Worm (Caenorhabditis elegans) whole organism, L4 larva: ENCODE data around the gene prp-9.

ENCODE experiments used
- F37D6.2 ChIP-seq: sonication (generic microtip); optimal IDR thresholded peaks from 2 replicates; lab custom pipeline; 2016; ENCODE audit warnings: mild to moderate bottlenecking, missing genetic modification characterization, missing compliant biosample characterization
- ZK337.2 ChIP-seq: fragments of 200-800 bp; sonication (Bioruptor generic); IDR thresholded peaks from 2 replicates; pipeline ENCODE4 v1.3.6; 2022; ENCODE audit warnings: missing genetic modification reagents, missing genetic modification characterization, missing compliant biosample characterization
- ZK546.5 ChIP-seq, 2 experiments: sonication (generic microtip); optimal IDR thresholded peaks; 2 replicates each; lab custom pipeline; 2017; ENCODE audit warnings: missing biosample characterization in 2 of 2, missing genetic modification characterization in 2 of 2
- aha-1 ChIP-seq: fragments of 150-350 bp; peaks from one replicate; lab custom pipeline; 2014; ENCODE audit warnings: missing biosample characterization, missing genetic modification characterization
- aly-2 ChIP-seq: sonication (generic microtip); optimal IDR thresholded peaks from 2 replicates; lab custom pipeline; 2018; ENCODE audit warnings: missing biosample characterization, missing genetic modification characterization
- arid-1 ChIP-seq: fragments of 200-800 bp; sonication (Bioruptor generic); conservative IDR thresholded peaks from 2 replicates; pipeline ENCODE4 v1.3.6; 2022; ENCODE audit warnings: missing genetic modification reagents, missing genetic modification characterization, missing compliant biosample characterization
- ceh-28 ChIP-seq: fragments of 150-350 bp; optimal IDR thresholded peaks from 2 replicates; lab custom pipeline; 2014; ENCODE audit warnings: missing biosample characterization, missing genetic modification reagents, missing genetic modification characterization
- ceh-44 ChIP-seq: fragments of 200-800 bp; sonication (Bioruptor generic); IDR thresholded peaks from 2 replicates; pipeline ENCODE4 v1.3.6; 2022; ENCODE audit warnings: missing genetic modification reagents, missing genetic modification characterization, missing compliant biosample characterization
- ctbp-1 ChIP-seq: fragments of 200-800 bp; sonication (Bioruptor generic); IDR thresholded peaks from 2 replicates; pipeline ENCODE4 v1.3.6; 2022; ENCODE audit warnings: missing genetic modification reagents, missing genetic modification characterization, missing compliant biosample characterization
- daf-16 ChIP-seq, 3 experiments: sonication (generic microtip); optimal IDR thresholded peaks; 2 replicates each; lab custom pipeline; 2016 to 2017; ENCODE audit warnings: missing genetic modification characterization in 3 of 3, missing genetic modification reagents in 3 of 3, mild to moderate bottlenecking in 2 of 3, missing compliant biosample characterization in 2 of 3, missing biosample characterization in 1 of 3, moderate library complexity in 1 of 3
- dmd-6 ChIP-seq: fragments of 200-800 bp; sonication (Bioruptor generic); IDR thresholded peaks from 2 replicates; pipeline ENCODE4 v1.3.6; 2022; ENCODE audit warnings: missing genetic modification reagents, missing genetic modification characterization, missing compliant biosample characterization
- dmd-8 ChIP-seq: fragments of 200-800 bp; sonication (Bioruptor generic); IDR thresholded peaks from 2 replicates; pipeline ENCODE4 v1.3.6; 2022; ENCODE audit warnings: missing genetic modification characterization, missing compliant biosample characterization
- dpl-1 ChIP-seq: fragments of 150-350 bp; optimal IDR thresholded peaks from 2 replicates; lab custom pipeline; 2014; ENCODE audit warnings: missing biosample characterization, missing genetic modification reagents, missing genetic modification characterization
- duxl-1 ChIP-seq: sonication (generic microtip); optimal IDR thresholded peaks from 2 replicates; lab custom pipeline; 2016; ENCODE audit warnings: mild to moderate bottlenecking, missing genetic modification characterization, moderate library complexity, missing compliant biosample characterization; ENCODE audit not compliant: poor library complexity
- dve-1 ChIP-seq: sonication (generic microtip); optimal IDR thresholded peaks from 2 replicates; lab custom pipeline; 2017; ENCODE audit warnings: antibody characterized with exemption, mild to moderate bottlenecking, missing genetic modification characterization, missing compliant biosample characterization; ENCODE audit not compliant: insufficient read depth
- egl-27 ChIP-seq: sonication (generic microtip); optimal IDR thresholded peaks from 3 replicates; lab custom pipeline; 2017; ENCODE audit warnings: missing biosample characterization, missing genetic modification reagents, missing genetic modification characterization
- egl-43 ChIP-seq: fragments of 200-800 bp; sonication (Bioruptor generic); IDR thresholded peaks from 2 replicates; pipeline ENCODE4 v1.3.6; 2022; ENCODE audit warnings: missing genetic modification reagents, missing genetic modification characterization, missing compliant biosample characterization
- fkh-10 ChIP-seq: fragments of 150-350 bp; optimal IDR thresholded peaks from 2 replicates; lab custom pipeline; 2014; ENCODE audit warnings: missing biosample characterization, missing genetic modification reagents, missing genetic modification characterization
- fos-1 ChIP-seq: fragments of 150-350 bp; optimal IDR thresholded peaks from 2 replicates; lab custom pipeline; 2014; ENCODE audit warnings: missing biosample characterization, missing genetic modification characterization
- hlh-11 ChIP-seq: fragments of 200-800 bp; sonication (Bioruptor generic); optimal IDR thresholded peaks from 2 replicates; lab custom pipeline; 2018; ENCODE audit warnings: mild to moderate bottlenecking, missing genetic modification characterization, missing compliant biosample characterization
- hlh-30 ChIP-seq: sonication (generic microtip); optimal IDR thresholded peaks from 2 replicates; lab custom pipeline; 2017; ENCODE audit warnings: antibody characterized with exemption, mild to moderate bottlenecking, missing genetic modification characterization, missing compliant biosample characterization; ENCODE audit not compliant: insufficient read depth
- hmg-1.1 ChIP-seq: fragments of 200-800 bp; sonication (Bioruptor generic); IDR thresholded peaks from 2 replicates; pipeline ENCODE4 v1.3.6; 2022; ENCODE audit warnings: missing genetic modification reagents, missing genetic modification characterization, missing compliant biosample characterization
- jun-1 ChIP-seq: fragments of 150-350 bp; optimal IDR thresholded peaks from 2 replicates; lab custom pipeline; 2014; ENCODE audit warnings: missing biosample characterization, missing genetic modification reagents, missing genetic modification characterization
- lim-7 ChIP-seq: fragments of 200-800 bp; sonication (Bioruptor generic); IDR thresholded peaks from 2 replicates; pipeline ENCODE4 v1.3.6; 2022; ENCODE audit warnings: missing genetic modification characterization, missing compliant biosample characterization
- lin-13 ChIP-seq: fragments of 150-350 bp; optimal IDR thresholded peaks from 2 replicates; lab custom pipeline; 2014; ENCODE audit warnings: missing biosample characterization, missing genetic modification reagents, missing genetic modification characterization
- lin-15B ChIP-seq: fragments of 150-350 bp; sonication (generic microtip); optimal IDR thresholded peaks from 3 replicates; lab custom pipeline; 2014; ENCODE audit warnings: missing biosample characterization, missing genetic modification characterization
- lin-29 ChIP-seq: fragments of 200-800 bp; sonication (Bioruptor generic); IDR thresholded peaks from 2 replicates; pipeline ENCODE4 v1.3.6; 2022; ENCODE audit warnings: missing genetic modification reagents, missing genetic modification characterization, missing compliant biosample characterization
- lin-38 ChIP-seq: fragments of 200-800 bp; sonication (Bioruptor generic); IDR thresholded peaks from 2 replicates; pipeline ENCODE4 v1.3.6; 2022; ENCODE audit warnings: missing genetic modification reagents, missing genetic modification characterization, missing compliant biosample characterization
- lsy-2 ChIP-seq, 2 experiments: fragments of 150-350 bp in 1 of 2; sonication (generic microtip) in 1 of 2; optimal IDR thresholded peaks; 2 replicates each; lab custom pipeline; 2014 to 2017; ENCODE audit warnings: missing biosample characterization in 2 of 2, missing genetic modification characterization in 2 of 2
- madf-9 ChIP-seq: fragments of 200-800 bp; sonication (Bioruptor generic); conservative IDR thresholded peaks from 2 replicates; pipeline ENCODE4 v1.3.6; 2022; ENCODE audit warnings: missing genetic modification reagents, missing genetic modification characterization, missing compliant biosample characterization
- mdl-1 ChIP-seq, 2 experiments: fragments of 150-350 bp in 1 of 2; sonication (generic microtip) in 1 of 2; optimal IDR thresholded peaks; 2 replicates each; lab custom pipeline; 2014 to 2017; ENCODE audit warnings: missing biosample characterization in 2 of 2, missing genetic modification characterization in 2 of 2
- mes-2 ChIP-seq: sonication (generic microtip); optimal IDR thresholded peaks from 2 replicates; lab custom pipeline; 2016; ENCODE audit warnings: missing genotype, mild to moderate bottlenecking, missing genetic modification characterization, missing compliant biosample characterization; ENCODE audit not compliant: poor library complexity, severe bottlenecking
- mxl-2 ChIP-seq: fragments of 200-800 bp; sonication (Bioruptor generic); conservative IDR thresholded peaks from 2 replicates; pipeline ENCODE4 v1.3.6; 2022; ENCODE audit warnings: missing genetic modification reagents, missing genetic modification characterization, missing compliant biosample characterization
- mxl-3 ChIP-seq: fragments of 200-800 bp; sonication (Bioruptor generic); optimal IDR thresholded peaks from 2 replicates; lab custom pipeline; 2018; ENCODE audit warnings: mild to moderate bottlenecking, missing genetic modification characterization, missing compliant biosample characterization
- nhr-11 ChIP-seq: fragments of 150-350 bp; optimal IDR thresholded peaks from 2 replicates; lab custom pipeline; 2014; ENCODE audit warnings: missing biosample characterization, missing genetic modification characterization
- nhr-237 ChIP-seq: sonication (generic microtip); optimal IDR thresholded peaks from 2 replicates; lab custom pipeline; 2017; ENCODE audit warnings: missing biosample characterization, missing genetic modification characterization
- nhr-28 ChIP-seq: fragments of 150-350 bp; optimal IDR thresholded peaks from 2 replicates; lab custom pipeline; 2014; ENCODE audit warnings: missing biosample characterization, missing genetic modification characterization
- nhr-48 ChIP-seq: sonication (generic microtip); optimal IDR thresholded peaks from 2 replicates; lab custom pipeline; 2016; ENCODE audit warnings: mild to moderate bottlenecking, missing genetic modification characterization, missing compliant biosample characterization
- nhr-6 ChIP-seq: fragments of 150-350 bp; optimal IDR thresholded peaks from 2 replicates; lab custom pipeline; 2014; ENCODE audit warnings: missing biosample characterization, missing genetic modification characterization
- nhr-77 ChIP-seq: fragments of 150-350 bp; optimal IDR thresholded peaks from 2 replicates; lab custom pipeline; 2014; ENCODE audit warnings: missing biosample characterization, missing genetic modification characterization
- pha-4 ChIP-seq, 2 experiments: fragments of 150-350 bp in 1 of 2; fragments of 200-800 bp in 1 of 2; sonication (Bioruptor generic) in 1 of 2; IDR thresholded peaks in 1 of 2; optimal IDR thresholded peaks in 1 of 2; 2 replicates each; pipeline versions ENCODE4 v1.3.6 to Lab custom; 2014 to 2022; ENCODE audit warnings: missing genetic modification characterization in 2 of 2, missing genetic modification reagents in 2 of 2, missing biosample characterization in 1 of 2, missing compliant biosample characterization in 1 of 2
- rbr-2 ChIP-seq: sonication (generic microtip); optimal IDR thresholded peaks from 2 replicates; lab custom pipeline; 2016; ENCODE audit warnings: missing genotype, missing genetic modification characterization, missing compliant biosample characterization
- sdz-12 ChIP-seq: fragments of 200-800 bp; sonication (Bioruptor generic); optimal IDR thresholded peaks from 2 replicates; lab custom pipeline; 2018; ENCODE audit warnings: mild to moderate bottlenecking, missing genetic modification characterization, missing compliant biosample characterization
- snpc-4 ChIP-seq: fragments of 150-350 bp; optimal IDR thresholded peaks from 2 replicates; lab custom pipeline; 2014; ENCODE audit warnings: missing biosample characterization, missing genetic modification characterization
- unc-130 ChIP-seq: sonication (generic microtip); optimal IDR thresholded peaks from 2 replicates; lab custom pipeline; 2016; ENCODE audit warnings: missing genetic modification reagents, missing genetic modification characterization, missing compliant biosample characterization
- unc-62 ChIP-seq, 3 experiments: fragments of 150-350 bp in 1 of 3; sonication (generic microtip); optimal IDR thresholded peaks in 2 of 3; peaks in 1 of 3; 1 replicate in 1 of 3; 2 replicates in 2 of 3; lab custom pipeline; 2014 to 2017; ENCODE audit warnings: missing biosample characterization in 3 of 3, missing genetic modification characterization in 3 of 3, missing genetic modification reagents in 3 of 3, missing genotype in 1 of 3
- ztf-7 ChIP-seq: fragments of 150-350 bp; optimal IDR thresholded peaks from 2 replicates; lab custom pipeline; 2014; ENCODE audit warnings: missing biosample characterization, missing genetic modification characterization

prp-9 gene

ce11 chrII:8518210-8518609 lies 7.0 kb downstream of the prp-9 start, which contains the start of gene T13H5.8:
Gene T13H5.8 (plus strand): TSS chrII:8518510.
- TF ChIP-seq hmg-1.1 (no peak), lin-38 (GFP tag; lab: Robert Waterston, UW) (peak; percentile 41; the same call in 1 of the 2 replicates)

ce11 chrII:8516783-8517182 lies 8.4 kb downstream of the prp-9 start, which contains the start of gene rnh-2:
Gene rnh-2 (plus strand): TSS chrII:8517150.
- TF ChIP-seq unc-62 (GFP tag; optimal IDR thresholded peaks at IDR 0.05 in 1 of 2; lab: Kevin White, UChicago), result peak in 1 of 2 experiments; percentile 96
- TF ChIP-seq unc-62 (tag; optimal IDR thresholded peaks at IDR 0.05; lab: Kevin White, UChicago), result no peak
- TF ChIP-seq nhr-48 (tag; lab: Kevin White, UChicago), result no peak
- peak in 1 of 2 experiments; percentile 18 for TF ChIP-seq mdl-1 (tag; optimal IDR thresholded peaks at IDR 0.05; lab: Kevin White, UChicago)
- peak; percentile 34 for TF ChIP-seq hlh-11 (tag; lab: Kevin White, UChicago)
- TF ChIP-seq arid-1 (GFP tag; lab: Robert Waterston, UW), result no peak
- no peak for TF ChIP-seq fos-1 (tag; lab: Kevin White, UChicago)
- no peak for TF ChIP-seq madf-9 (GFP tag; lab: Robert Waterston, UW)
- TF ChIP-seq mxl-2 (GFP tag; lab: Robert Waterston, UW), result no peak
- TF ChIP-seq aly-2, result no peak
- no peak for TF ChIP-seq ctbp-1 (GFP tag; lab: Robert Waterston, UW)
- TF ChIP-seq snpc-4 (tag; lab: Kevin White, UChicago), result no peak
- TF ChIP-seq nhr-28 (tag; lab: Kevin White, UChicago), result peak; percentile 54
- TF ChIP-seq aha-1 (tag; lab: Kevin White, UChicago), result peak; percentile 80
- TF ChIP-seq hlh-30 (tag; lab: Kevin White, UChicago), result peak; percentile 30
- TF ChIP-seq nhr-11, result no peak
- peak; percentile 24 for TF ChIP-seq lin-15B (tag; lab: Kevin White, UChicago)
- TF ChIP-seq lim-7 (GFP tag; lab: Robert Waterston, UW), result no peak
- TF ChIP-seq ZK546.5 (tag; optimal IDR thresholded peaks at IDR 0.05; lab: Kevin White, UChicago), result no peak
- no peak for TF ChIP-seq egl-27 (tag; lab: Kevin White, UChicago)
- TF ChIP-seq nhr-77 (tag; lab: Kevin White, UChicago), result peak; percentile 62
- TF ChIP-seq mes-2 (tag; lab: Kevin White, UChicago), result peak; percentile 97
- TF ChIP-seq lsy-2 (tag; optimal IDR thresholded peaks at IDR 0.05; lab: Kevin White, UChicago), result peak in 1 of 2 experiments; percentile 92
- no peak for TF ChIP-seq F37D6.2
- TF ChIP-seq nhr-6 (tag; lab: Kevin White, UChicago), result peak; percentile 45
- peak; percentile 18 for TF ChIP-seq lin-13
- TF ChIP-seq sdz-12, result no peak
- TF ChIP-seq unc-130, result peak; percentile 95
- peak; percentile 16; the same call in 1 of the 2 replicates for TF ChIP-seq pha-4 (GFP tag; IDR thresholded peaks at IDR 0.05; lab: Robert Waterston, UW)
- TF ChIP-seq pha-4 (tag; optimal IDR thresholded peaks at IDR 0.05; lab: Kevin White, UChicago), result no peak
- peak; percentile 7 for TF ChIP-seq mxl-3 (GFP tag; lab: Kevin White, UChicago)
- TF ChIP-seq egl-43 (GFP tag; lab: Robert Waterston, UW), result no peak
- TF ChIP-seq rbr-2 (tag; lab: Kevin White, UChicago), result peak; percentile 49
- peak; percentile 60 for TF ChIP-seq dve-1 (tag; lab: Kevin White, UChicago)
- TF ChIP-seq dpl-1 (GFP tag; lab: Kevin White, UChicago), result peak; percentile 70
- no peak for TF ChIP-seq daf-16 (GFP tag; optimal IDR thresholded peaks at IDR 0.05; lab: Kevin White, UChicago)
- peak; percentile 50 for TF ChIP-seq daf-16 (tag; optimal IDR thresholded peaks at IDR 0.05; lab: Kevin White, UChicago)
- TF ChIP-seq fkh-10, result no peak
- no peak for TF ChIP-seq lin-29 (GFP tag; lab: Robert Waterston, UW)
- TF ChIP-seq ceh-28, result no peak
- TF ChIP-seq dmd-6 (GFP tag; lab: Robert Waterston, UW), result peak; percentile 31; the same call in 1 of the 2 replicates
- peak; percentile 70; the same call in 1 of the 2 replicates for TF ChIP-seq ZK337.2 (GFP tag; lab: Robert Waterston, UW)
- TF ChIP-seq ceh-44, result 0 out of 2 replicates have a peak, but pooled peaks have one; percentile 57
- TF ChIP-seq jun-1 (tag; lab: Kevin White, UChicago), result no peak
- TF ChIP-seq lin-38 (GFP tag; lab: Robert Waterston, UW), result peak; percentile 99
- no peak for TF ChIP-seq ztf-7 (tag; lab: Kevin White, UChicago)
- TF ChIP-seq duxl-1, result peak; percentile 62
- TF ChIP-seq nhr-237 (tag; lab: Kevin White, UChicago), result no peak
- TF ChIP-seq dmd-8 (GFP tag; lab: Robert Waterston, UW), result no peak
